Worm (Caenorhabditis elegans) whole organism, L1 larva: ENCODE results near the gene C09B9.4.
"Not testable (repeated sequence)": the region's sequence is repeated elsewhere in the genome, so short reads cannot be mapped to it uniquely, and the experiment has no call there.

Experiments used
- C04F5.9 ChIP-seq: sonication (generic microtip); optimal IDR thresholded peaks from 2 replicates; lab custom pipeline; 2016; ENCODE audit warnings: missing genetic modification characterization, missing compliant biosample characterization
- C34B4.2 ChIP-seq: sonication (generic microtip); optimal IDR thresholded peaks from 2 replicates; lab custom pipeline; 2017; ENCODE audit warnings: mild to moderate bottlenecking, missing genetic modification characterization, missing compliant biosample characterization
- F16B12.6 ChIP-seq: fragments of 150-350 bp; optimal IDR thresholded peaks from 2 replicates; lab custom pipeline; 2014; ENCODE audit warnings: missing biosample characterization, missing genetic modification characterization
- aha-1 ChIP-seq: fragments of 150-350 bp; optimal IDR thresholded peaks from 2 replicates; lab custom pipeline; 2014; ENCODE audit warnings: missing biosample characterization, missing genetic modification characterization
- aly-2 ChIP-seq: fragments of 150-350 bp; optimal IDR thresholded peaks from 2 replicates; lab custom pipeline; 2014; ENCODE audit warnings: missing biosample characterization, missing genetic modification characterization
- blmp-1 ChIP-seq: fragments of 150-350 bp; optimal IDR thresholded peaks from 2 replicates; lab custom pipeline; 2014; ENCODE audit warnings: missing biosample characterization, missing genetic modification characterization
- ceh-63 ChIP-seq: fragments of 200-800 bp; sonication (Bioruptor generic); optimal IDR thresholded peaks from 2 replicates; lab custom pipeline; 2018; ENCODE audit warnings: mild to moderate bottlenecking, missing genetic modification characterization, missing compliant biosample characterization
- ceh-8 ChIP-seq: fragments of 200-800 bp; sonication (Bioruptor generic); optimal IDR thresholded peaks from 2 replicates; lab custom pipeline; 2018; ENCODE audit warnings: mild to moderate bottlenecking, missing genetic modification characterization, moderate library complexity, missing compliant biosample characterization
- ceh-88 ChIP-seq: fragments of 200-800 bp; sonication (Bioruptor generic); IDR thresholded peaks from 2 replicates; pipeline ENCODE4 v1.3.6; 2022; ENCODE audit warnings: missing genetic modification characterization, missing compliant biosample characterization
- ceh-90 ChIP-seq: sonication (generic microtip); optimal IDR thresholded peaks from 2 replicates; lab custom pipeline; 2016; ENCODE audit warnings: missing genetic modification characterization, missing compliant biosample characterization
- efl-1 ChIP-seq, 4 experiments: fragments of 150-350 bp; optimal IDR thresholded peaks in 3 of 4; peaks in 1 of 4; 1 replicate in 1 of 4; 2 replicates in 3 of 4; lab custom pipeline; 2014; ENCODE audit warnings: missing biosample characterization in 2 of 4, missing genetic modification characterization in 2 of 4, missing genetic modification reagents in 2 of 4
- efl-3 ChIP-seq: fragments of 200-800 bp; sonication (Bioruptor generic); optimal IDR thresholded peaks from 2 replicates; lab custom pipeline; 2018; ENCODE audit warnings: mild to moderate bottlenecking, missing genetic modification characterization, missing compliant biosample characterization
- egl-27 ChIP-seq, 2 experiments: fragments of 150-350 bp in 1 of 2; sonication (generic microtip); optimal IDR thresholded peaks; 3 replicates each; lab custom pipeline; 2017 to 2018; ENCODE audit warnings: missing biosample characterization in 2 of 2, missing genetic modification characterization in 2 of 2, missing genetic modification reagents in 2 of 2
- elt-2 ChIP-seq: sonication (generic microtip); optimal IDR thresholded peaks from 2 replicates; lab custom pipeline; 2016; ENCODE audit warnings: missing genetic modification characterization, mild to moderate bottlenecking, inconsistent platforms, missing compliant biosample characterization, missing genetic modification reagents
- fkh-4 ChIP-seq: sonication (generic microtip); optimal IDR thresholded peaks from 2 replicates; lab custom pipeline; 2016; ENCODE audit warnings: missing compliant biosample characterization, missing genetic modification characterization, borderline replicate concordance
- fkh-8 ChIP-seq: sonication (generic microtip); optimal IDR thresholded peaks from 2 replicates; lab custom pipeline; 2016; ENCODE audit warnings: mild to moderate bottlenecking, missing genetic modification characterization, missing compliant biosample characterization
- fos-1 ChIP-seq: fragments of 150-350 bp; optimal IDR thresholded peaks from 2 replicates; lab custom pipeline; 2014; ENCODE audit warnings: missing biosample characterization, missing genetic modification characterization
- hlh-17 ChIP-seq: fragments of 200-800 bp; sonication (Bioruptor generic); optimal IDR thresholded peaks from 2 replicates; lab custom pipeline; 2018; ENCODE audit warnings: missing genetic modification characterization, mild to moderate bottlenecking, missing compliant biosample characterization, moderate library complexity, borderline replicate concordance
- irx-1 ChIP-seq: sonication (generic microtip); optimal IDR thresholded peaks from 2 replicates; lab custom pipeline; 2016; ENCODE audit warnings: missing genetic modification characterization, missing compliant biosample characterization
- isw-1 ChIP-seq: fragments of 200-800 bp; sonication (Bioruptor generic); IDR thresholded peaks from 2 replicates; pipeline ENCODE4 v1.3.6; 2022; ENCODE audit warnings: missing genetic modification characterization, missing compliant biosample characterization
- jun-1 ChIP-seq: fragments of 150-350 bp; optimal IDR thresholded peaks from 2 replicates; lab custom pipeline; 2014; ENCODE audit warnings: missing biosample characterization, missing genetic modification reagents, missing genetic modification characterization
- lin-13 ChIP-seq: fragments of 150-350 bp; optimal IDR thresholded peaks from 2 replicates; lab custom pipeline; 2014; ENCODE audit warnings: missing biosample characterization, missing genetic modification reagents, missing genetic modification characterization
- lin-14 ChIP-seq: fragments of 200-800 bp; sonication (Bioruptor generic); optimal IDR thresholded peaks from 2 replicates; lab custom pipeline; 2018; ENCODE audit warnings: mild to moderate bottlenecking, missing genetic modification characterization, moderate library complexity, missing compliant biosample characterization
- lin-15B ChIP-seq: fragments of 150-350 bp; sonication (generic microtip); optimal IDR thresholded peaks from 3 replicates; lab custom pipeline; 2014; ENCODE audit warnings: missing biosample characterization, missing genetic modification characterization
- lin-39 ChIP-seq: fragments of 150-350 bp; optimal IDR thresholded peaks from 2 replicates; lab custom pipeline; 2014; ENCODE audit warnings: missing biosample characterization, missing genetic modification reagents, missing genetic modification characterization
- lir-3 ChIP-seq: sonication (generic microtip); optimal IDR thresholded peaks from 2 replicates; lab custom pipeline; 2016; ENCODE audit warnings: mild to moderate bottlenecking, missing genetic modification characterization, moderate library complexity, missing compliant biosample characterization; ENCODE audit not compliant: poor library complexity
- lsy-2 ChIP-seq, 2 experiments: fragments of 150-350 bp; optimal IDR thresholded peaks; 2 replicates each; lab custom pipeline; 2014; ENCODE audit warnings: missing biosample characterization in 2 of 2, missing genetic modification characterization in 2 of 2
- mdl-1 ChIP-seq, 2 experiments: fragments of 150-350 bp; optimal IDR thresholded peaks; 2 replicates each; lab custom pipeline; 2014 to 2017; ENCODE audit warnings: missing biosample characterization in 2 of 2, missing genetic modification characterization in 2 of 2, inconsistent platforms in 1 of 2
- mep-1 ChIP-seq: fragments of 150-350 bp; optimal IDR thresholded peaks from 2 replicates; lab custom pipeline; 2014; ENCODE audit warnings: missing biosample characterization, missing genetic modification characterization
- nhr-12 ChIP-seq: sonication (generic microtip); optimal IDR thresholded peaks from 2 replicates; lab custom pipeline; 2017; ENCODE audit warnings: missing biosample characterization, missing genetic modification characterization
- nhr-19 ChIP-seq: fragments of 200-800 bp; sonication (Bioruptor generic); conservative IDR thresholded peaks from 2 replicates; pipeline ENCODE4 v1.3.6; 2022; ENCODE audit warnings: missing genetic modification characterization, missing compliant biosample characterization
- nhr-20 ChIP-seq: sonication (generic microtip); optimal IDR thresholded peaks from 2 replicates; lab custom pipeline; 2016; ENCODE audit warnings: mild to moderate bottlenecking, missing genetic modification characterization, missing compliant biosample characterization
- nhr-71 ChIP-seq: sonication (generic microtip); optimal IDR thresholded peaks from 2 replicates; lab custom pipeline; 2016; ENCODE audit warnings: mild to moderate bottlenecking, missing genetic modification characterization, moderate library complexity, missing compliant biosample characterization
- nhr-76 ChIP-seq: sonication (generic microtip); optimal IDR thresholded peaks from 2 replicates; lab custom pipeline; 2017; ENCODE audit warnings: missing biosample characterization, missing genetic modification characterization
- nhr-77 ChIP-seq: fragments of 150-350 bp; optimal IDR thresholded peaks from 2 replicates; lab custom pipeline; 2014; ENCODE audit warnings: missing biosample characterization, missing genetic modification characterization
- nhr-90 ChIP-seq: sonication (generic microtip); optimal IDR thresholded peaks from 2 replicates; lab custom pipeline; 2016; ENCODE audit warnings: mild to moderate bottlenecking, missing genetic modification characterization, missing compliant biosample characterization; ENCODE audit not compliant: poor library complexity
- pag-3 ChIP-seq: sonication (generic microtip); optimal IDR thresholded peaks from 2 replicates; lab custom pipeline; 2017; ENCODE audit warnings: missing genetic modification characterization, mild to moderate bottlenecking, missing compliant biosample characterization, antibody characterized with exemption, borderline replicate concordance; ENCODE audit not compliant: insufficient read depth
- pqm-1 ChIP-seq: sonication (generic microtip); optimal IDR thresholded peaks from 3 replicates; lab custom pipeline; 2017; ENCODE audit warnings: missing biosample characterization, missing genetic modification characterization
- snu-23 ChIP-seq: sonication (generic microtip); optimal IDR thresholded peaks from 2 replicates; lab custom pipeline; 2016; ENCODE audit warnings: missing genetic modification characterization, missing compliant biosample characterization
- sptf-1 ChIP-seq: fragments of 150-350 bp; optimal IDR thresholded peaks from 2 replicates; lab custom pipeline; 2014; ENCODE audit warnings: missing biosample characterization, missing genetic modification characterization
- sup-37 ChIP-seq: fragments of 200-800 bp; sonication (Bioruptor generic); optimal IDR thresholded peaks from 2 replicates; lab custom pipeline; 2018; ENCODE audit warnings: mild to moderate bottlenecking, missing genetic modification characterization, missing compliant biosample characterization
- swsn-7 ChIP-seq: sonication (generic microtip); optimal IDR thresholded peaks from 2 replicates; lab custom pipeline; 2016; ENCODE audit warnings: missing genetic modification characterization, missing compliant biosample characterization
- tbx-2 ChIP-seq: sonication (generic microtip); optimal IDR thresholded peaks from 2 replicates; lab custom pipeline; 2016; ENCODE audit warnings: missing genetic modification characterization, missing compliant biosample characterization
- tlp-1 ChIP-seq: fragments of 150-350 bp; optimal IDR thresholded peaks from 2 replicates; lab custom pipeline; 2014; ENCODE audit warnings: missing biosample characterization, missing genetic modification characterization
- unc-130 ChIP-seq: fragments of 150-350 bp; optimal IDR thresholded peaks from 2 replicates; lab custom pipeline; 2017; ENCODE audit warnings: missing biosample characterization, missing genetic modification characterization, inconsistent platforms
- unc-30 ChIP-seq: sonication (generic microtip); optimal IDR thresholded peaks from 2 replicates; lab custom pipeline; 2017; ENCODE audit warnings: missing biosample characterization, missing genetic modification characterization
- unc-86 ChIP-seq: sonication (generic microtip); optimal IDR thresholded peaks from 2 replicates; lab custom pipeline; 2016; ENCODE audit warnings: missing genetic modification characterization, missing compliant biosample characterization
- zag-1 ChIP-seq: fragments of 150-350 bp; optimal IDR thresholded peaks from 2 replicates; lab custom pipeline; 2014; ENCODE audit warnings: missing biosample characterization, missing genetic modification characterization
- zip-4 ChIP-seq: fragments of 200-800 bp; sonication (Bioruptor generic); optimal IDR thresholded peaks from 2 replicates; lab custom pipeline; 2018; ENCODE audit warnings: mild to moderate bottlenecking, missing genetic modification characterization, moderate library complexity, missing compliant biosample characterization
- ztf-11 ChIP-seq, 2 experiments: sonication (generic microtip); optimal IDR thresholded peaks; 2 replicates each; lab custom pipeline; 2016 to 2017; ENCODE audit warnings: missing genetic modification characterization in 2 of 2, missing biosample characterization in 1 of 2, missing compliant biosample characterization in 1 of 2
- ztf-4 ChIP-seq: fragments of 150-350 bp; optimal IDR thresholded peaks from 2 replicates; lab custom pipeline; 2014; ENCODE audit warnings: missing biosample characterization, missing genetic modification characterization

The C09B9.4 gene

DNA sequence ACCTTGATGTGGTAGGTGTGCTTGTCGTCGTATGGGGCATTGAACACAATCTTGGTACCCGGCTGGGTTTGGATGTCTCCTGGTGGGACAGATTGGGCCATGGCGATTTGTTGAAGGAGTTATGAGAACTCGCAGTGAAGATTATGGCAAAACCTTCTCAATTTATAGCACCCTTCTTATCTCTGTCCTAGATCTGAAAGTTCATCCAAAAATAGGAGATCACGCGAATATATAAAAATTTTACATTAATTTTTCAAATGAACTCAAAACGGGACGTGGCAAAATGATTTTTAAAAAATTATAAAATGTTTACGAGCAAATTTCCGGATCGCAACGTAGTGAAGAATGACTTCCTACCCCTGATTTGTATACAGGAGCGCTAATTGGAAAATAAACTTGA, 31.8 kb upstream of the C09B9.4 start, which contains the start of gene msp-53:
Gene msp-53, minus strand, starts transcription at position 101 of the 400 bp plus-strand sequence.
- TF ChIP-seq lin-14 (GFP tag; lab: Kevin White, UChicago); C04F5.9 (tag; lab: Kevin White, UChicago); C34B4.2 (tag; lab: Kevin White, UChicago): not testable (repeated sequence)

DNA sequence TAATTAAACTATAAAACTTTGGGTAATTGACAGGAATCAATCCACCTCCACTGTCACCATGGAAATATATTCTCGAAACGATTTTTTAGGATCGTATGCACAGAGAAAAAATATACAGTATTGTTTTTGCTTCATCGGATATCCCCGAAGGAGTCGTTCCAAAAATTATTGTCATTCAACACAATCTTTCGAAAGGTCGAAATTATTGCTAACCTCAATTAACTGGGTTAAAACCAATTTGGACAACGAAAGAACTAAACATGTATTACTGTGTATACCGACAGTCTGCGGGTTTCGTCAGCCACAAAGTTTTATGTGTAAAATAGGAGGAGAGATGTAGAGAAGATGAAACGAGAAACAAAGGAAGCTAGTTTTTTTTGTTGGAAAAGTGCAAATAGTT, 30.1 kb upstream of the C09B9.4 start:
- TF ChIP-seq mdl-1 (tag; optimal IDR thresholded peaks at IDR 0.05; lab: Kevin White, UChicago), result no peak
- TF ChIP-seq ceh-63 (GFP tag; lab: Kevin White, UChicago), result no peak
- TF ChIP-seq pqm-1, result no peak
- TF ChIP-seq sptf-1 (tag; lab: Kevin White, UChicago), result no peak
- no peak for TF ChIP-seq ztf-4 (tag; lab: Kevin White, UChicago)
- TF ChIP-seq fos-1 (tag; lab: Kevin White, UChicago), result peak; percentile 18
- TF ChIP-seq elt-2 (tag; lab: Kevin White, UChicago), result no peak
- no peak for TF ChIP-seq F16B12.6
- TF ChIP-seq unc-30, result no peak
- TF ChIP-seq mep-1 (tag; lab: Kevin White, UChicago), result no peak
- no peak for TF ChIP-seq efl-3 (GFP tag; lab: Kevin White, UChicago)
- TF ChIP-seq blmp-1 (tag; lab: Kevin White, UChicago), result no peak
- no peak for TF ChIP-seq nhr-77 (tag; lab: Kevin White, UChicago)
- no peak for TF ChIP-seq fkh-4
- TF ChIP-seq ceh-90 (tag; lab: Kevin White, UChicago), result no peak
- TF ChIP-seq lsy-2 (tag; optimal IDR thresholded peaks at IDR 0.05; lab: Kevin White, UChicago), result no peak
- TF ChIP-seq nhr-20, result peak; percentile 60
- TF ChIP-seq irx-1 (tag; lab: Kevin White, UChicago), result no peak
- TF ChIP-seq nhr-12 (tag; lab: Kevin White, UChicago), result no peak
- TF ChIP-seq ztf-11 (tag; optimal IDR thresholded peaks at IDR 0.05; lab: Kevin White, UChicago), result no peak
- no peak for TF ChIP-seq jun-1 (tag; lab: Kevin White, UChicago)
- TF ChIP-seq sup-37 (GFP tag; lab: Kevin White, UChicago), result no peak
- no peak for TF ChIP-seq lin-39 (tag; lab: Kevin White, UChicago)
- no peak for TF ChIP-seq pag-3 (tag; lab: Kevin White, UChicago)
- peak; percentile 66 for TF ChIP-seq nhr-19 (GFP tag; lab: Robert Waterston, UW)
- TF ChIP-seq tbx-2 (tag; lab: Kevin White, UChicago), result no peak
- no peak for TF ChIP-seq unc-86 (tag; lab: Kevin White, UChicago)
- TF ChIP-seq isw-1 (GFP tag; lab: Robert Waterston, UW), result no peak
- TF ChIP-seq fkh-8 (tag; lab: Kevin White, UChicago), result no peak
- no peak for TF ChIP-seq nhr-76 (tag; lab: Kevin White, UChicago)
- no peak for TF ChIP-seq lin-13 (GFP tag; lab: Kevin White, UChicago)
- no peak for TF ChIP-seq snu-23 (GFP tag; lab: Kevin White, UChicago)
- no peak for TF ChIP-seq zip-4 (GFP tag; lab: Kevin White, UChicago)
- TF ChIP-seq aha-1, result no peak
- no peak for TF ChIP-seq lir-3 (tag; lab: Kevin White, UChicago)
- TF ChIP-seq nhr-90 (tag; lab: Kevin White, UChicago), result peak; percentile 70
- TF ChIP-seq egl-27 (tag; optimal IDR thresholded peaks at IDR 0.05; lab: Kevin White, UChicago), result no peak
- no peak for TF ChIP-seq tlp-1 (tag; lab: Kevin White, UChicago)
- TF ChIP-seq nhr-71, result peak; percentile 43
- TF ChIP-seq ceh-8 (GFP tag; lab: Kevin White, UChicago), result no peak
- TF ChIP-seq aly-2, result peak; percentile 35
- TF ChIP-seq ceh-88 (GFP tag; lab: Robert Waterston, UW), result no peak
- TF ChIP-seq swsn-7 (tag; lab: Kevin White, UChicago), result peak; percentile 15
- no peak for TF ChIP-seq unc-130 (tag; lab: Kevin White, UChicago)
- no peak for TF ChIP-seq hlh-17
- peak in 1 of 2 experiments; percentile 12 for TF ChIP-seq efl-1 (optimal IDR thresholded peaks at IDR 0.05; lab: Kevin White, UChicago)
- TF ChIP-seq efl-1 (GFP tag; optimal IDR thresholded peaks at IDR 0.05 in 1 of 2; lab: Kevin White, UChicago), result no peak
- TF ChIP-seq zag-1 (tag; lab: Kevin White, UChicago), result no peak
- TF ChIP-seq lin-15B (tag; lab: Kevin White, UChicago), result no peak
